Worm (Caenorhabditis elegans): ENCODE measurements around the gene col-96.

Gene col-96

DNA sequence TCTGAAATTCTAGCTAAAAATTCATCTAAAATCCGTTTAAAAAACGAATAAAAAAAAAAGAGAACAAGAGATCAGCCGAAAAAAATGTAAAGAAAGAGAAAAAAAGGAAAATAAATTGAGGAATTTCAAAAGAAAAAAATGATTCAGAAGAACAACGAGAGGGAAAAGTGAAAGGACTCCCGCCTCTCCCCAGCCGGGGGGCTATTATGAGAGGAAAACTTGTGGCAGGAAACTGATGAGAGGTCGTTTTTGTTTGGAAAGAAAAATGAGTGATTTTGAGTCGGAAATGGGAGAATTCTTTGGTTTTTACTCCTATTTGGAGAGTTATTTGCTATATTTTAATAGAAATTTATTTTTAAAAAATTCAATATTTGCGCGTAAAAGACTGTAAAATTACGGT lies 35.6 kb upstream of the col-96 start:
- TF ChIP-seq drap-1 (GFP tag; optimal IDR thresholded peaks at IDR 0.05) (no peak), unc-39 (tag; optimal IDR thresholded peaks at IDR 0.05) (no peak), ceh-39 (tag; optimal IDR thresholded peaks at IDR 0.05) (no peak), mls-2 (tag; optimal IDR thresholded peaks at IDR 0.05) (no peak), sem-2 (GFP tag; optimal IDR thresholded peaks at IDR 0.05) (no peak), unc-120 (tag; optimal IDR thresholded peaks at IDR 0.05; ENCODE audit: poor library complexity, severe bottlenecking) (no peak), ztf-11 (tag; optimal IDR thresholded peaks at IDR 0.05) (no peak), pha-4 (tag; optimal IDR thresholded peaks at IDR 0.05) (no peak), nhr-76 (tag; optimal IDR thresholded peaks at IDR 0.05) (no peak), ces-1 (GFP tag; optimal IDR thresholded peaks at IDR 0.05) (no peak), ceh-43 (GFP tag; optimal IDR thresholded peaks at IDR 0.05) (no peak), ceh-83 (GFP tag; optimal IDR thresholded peaks at IDR 0.05) (no peak), nhr-28 (tag; optimal IDR thresholded peaks at IDR 0.05) (no peak), flh-1 (GFP tag; optimal IDR thresholded peaks at IDR 0.05) (no peak), nhr-2 (tag; optimal IDR thresholded peaks at IDR 0.05) (no peak), hlh-1 (tag; optimal IDR thresholded peaks at IDR 0.05) (no peak), unc-62 (GFP tag; optimal IDR thresholded peaks at IDR 0.05) (no peak), mep-1 (tag; optimal IDR thresholded peaks at IDR 0.05) (no peak), cnd-1 (tag; optimal IDR thresholded peaks at IDR 0.05) (no peak), elt-3 (tag; optimal IDR thresholded peaks at IDR 0.05) (no peak)

DNA sequence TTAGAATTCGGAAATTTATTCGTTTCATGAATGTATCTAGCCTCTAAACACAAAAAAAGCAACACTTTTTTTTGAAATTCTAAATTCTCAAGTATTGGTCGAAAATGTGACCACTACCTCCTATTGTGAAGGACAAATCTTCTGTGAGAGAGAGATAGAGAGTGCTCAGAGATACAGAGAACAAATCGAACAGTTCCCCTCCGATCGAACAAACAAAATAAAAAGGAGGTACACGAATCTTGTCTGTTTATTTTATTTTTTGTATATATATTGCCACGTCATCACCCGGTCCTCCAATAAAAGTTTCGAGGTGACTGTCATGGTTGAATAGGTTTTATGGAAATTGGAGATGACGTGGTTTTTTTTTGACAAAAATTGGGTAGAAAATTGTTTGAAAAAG lies 34.3 kb upstream of the col-96 start:
- TF ChIP-seq elt-1 (tag; optimal IDR thresholded peaks at IDR 0.05; ENCODE audit: borderline replicate concordance, insufficient read depth) = no peak
- TF ChIP-seq nhr-12 (tag; optimal IDR thresholded peaks at IDR 0.05) = no peak
- TF ChIP-seq elt-3 (tag; optimal IDR thresholded peaks at IDR 0.05) = no peak
- no peak for TF ChIP-seq drap-1 (GFP tag; optimal IDR thresholded peaks at IDR 0.05)
- no peak for TF ChIP-seq pha-4 (tag; optimal IDR thresholded peaks at IDR 0.05)
- no peak for TF ChIP-seq ces-1 (GFP tag; optimal IDR thresholded peaks at IDR 0.05)
- TF ChIP-seq flh-1 (GFP tag; optimal IDR thresholded peaks at IDR 0.05) = no peak
- no peak for TF ChIP-seq mls-2 (tag; optimal IDR thresholded peaks at IDR 0.05)
- no peak for TF ChIP-seq ztf-11 (tag; optimal IDR thresholded peaks at IDR 0.05)
- no peak for TF ChIP-seq lsy-2 (tag; optimal IDR thresholded peaks at IDR 0.05)
- TF ChIP-seq nhr-76 (tag; optimal IDR thresholded peaks at IDR 0.05) = no peak
- TF ChIP-seq sem-2 (GFP tag; optimal IDR thresholded peaks at IDR 0.05) = no peak
- TF ChIP-seq ham-2 (GFP tag; optimal IDR thresholded peaks at IDR 0.05) = no peak
- no peak for TF ChIP-seq blmp-1 (tag; optimal IDR thresholded peaks at IDR 0.05)
- no peak for TF ChIP-seq lin-32 (GFP tag; optimal IDR thresholded peaks at IDR 0.05)
- no peak for TF ChIP-seq ceh-43 (GFP tag; optimal IDR thresholded peaks at IDR 0.05)
- TF ChIP-seq ceh-39 (tag; optimal IDR thresholded peaks at IDR 0.05) = no peak
- TF ChIP-seq unc-120 (tag; optimal IDR thresholded peaks at IDR 0.05; ENCODE audit: poor library complexity, severe bottlenecking) = no peak
- TF ChIP-seq unc-62 (GFP tag; optimal IDR thresholded peaks at IDR 0.05) = no peak

DNA sequence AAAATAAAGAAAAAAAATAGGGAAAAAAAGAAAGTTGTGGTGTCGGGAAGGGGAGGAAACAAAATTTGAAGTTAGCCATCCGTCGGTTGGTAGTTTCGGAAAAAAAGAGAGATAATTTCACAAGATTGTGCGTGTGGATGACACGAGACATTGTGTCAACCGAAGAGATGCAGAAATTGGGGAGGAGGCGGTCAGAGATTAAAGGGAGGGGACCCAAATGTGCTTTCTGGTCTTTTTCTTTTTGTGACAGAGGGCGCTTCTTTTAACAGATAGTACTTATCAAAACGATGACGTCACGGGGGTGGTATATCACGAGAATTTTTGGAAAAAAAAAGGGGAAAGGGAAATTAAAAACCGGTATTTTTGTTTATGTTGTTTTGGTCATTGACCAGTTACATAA lies 31.9 kb upstream of the col-96 start:
- TF ChIP-seq mep-1 (tag; optimal IDR thresholded peaks at IDR 0.05) = no peak
- TF ChIP-seq ces-1 (GFP tag; optimal IDR thresholded peaks at IDR 0.05) = peak; percentile 31

DNA sequence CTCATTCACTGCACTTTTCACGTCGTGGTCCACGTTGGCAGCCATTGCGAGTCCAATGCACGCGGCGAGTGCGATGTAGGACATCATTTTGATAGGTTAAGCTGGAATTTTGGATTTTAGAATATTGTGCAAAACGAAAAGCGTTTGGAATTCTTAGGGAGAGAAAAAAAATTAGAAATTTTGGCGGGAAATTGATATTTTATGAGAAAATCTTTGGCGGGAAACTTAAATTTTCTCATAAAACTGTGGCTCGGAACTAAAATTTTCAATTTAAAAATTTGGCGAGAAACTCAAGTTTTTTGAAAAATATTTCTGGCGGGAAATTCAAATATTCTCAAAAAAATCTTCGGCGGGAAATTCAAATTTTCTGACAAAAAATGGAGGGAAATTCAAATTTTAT lies 31.0 kb upstream of the col-96 start, which contains the start of gene sup-1:
Gene sup-1, minus strand, starts transcription at position 101 of the 400 bp plus-strand sequence.
- TF ChIP-seq sem-2 (GFP tag; optimal IDR thresholded peaks at IDR 0.05) = no peak
- TF ChIP-seq unc-39 (tag; optimal IDR thresholded peaks at IDR 0.05) = no peak
- no peak for TF ChIP-seq tbx-8 (GFP tag; optimal IDR thresholded peaks at IDR 0.05)
- no peak for TF ChIP-seq cnd-1 (tag; optimal IDR thresholded peaks at IDR 0.05)
- TF ChIP-seq bed-3 (GFP tag; optimal IDR thresholded peaks at IDR 0.05) = no peak
- no peak for TF ChIP-seq nhr-12 (tag; optimal IDR thresholded peaks at IDR 0.05)
- TF ChIP-seq unc-62 (GFP tag; optimal IDR thresholded peaks at IDR 0.05) = no peak
- no peak for TF ChIP-seq mls-2 (tag; optimal IDR thresholded peaks at IDR 0.05)
- TF ChIP-seq ceh-43 (GFP tag; optimal IDR thresholded peaks at IDR 0.05) = no peak
- TF ChIP-seq pha-4 (tag; optimal IDR thresholded peaks at IDR 0.05) = no peak
- TF ChIP-seq ceh-83 (GFP tag; optimal IDR thresholded peaks at IDR 0.05) = no peak
- no peak for TF ChIP-seq ceh-39 (tag; optimal IDR thresholded peaks at IDR 0.05)
- TF ChIP-seq nhr-237 (tag; optimal IDR thresholded peaks at IDR 0.05) = no peak
- TF ChIP-seq unc-120 (tag; optimal IDR thresholded peaks at IDR 0.05; ENCODE audit: poor library complexity, severe bottlenecking) = no peak

DNA sequence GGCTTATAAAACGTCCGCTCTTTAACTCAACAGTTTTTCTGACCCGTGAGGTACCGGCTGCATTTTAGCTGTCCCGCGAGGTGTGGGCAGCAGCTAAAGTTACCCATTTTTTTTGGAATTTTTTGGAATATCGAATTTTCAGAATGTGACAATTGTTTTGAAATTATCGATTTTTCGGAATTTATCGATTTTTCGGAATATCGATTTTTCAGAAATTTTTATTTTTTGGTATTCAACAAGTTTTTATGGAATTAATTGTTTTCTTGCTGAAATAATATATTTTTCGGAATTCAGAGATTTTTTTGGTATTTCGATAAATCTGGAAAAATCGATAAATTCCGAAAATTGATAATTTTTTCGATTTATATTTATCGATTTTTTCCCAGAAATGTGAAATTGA lies 26.4 kb upstream of the col-96 start:
- TF ChIP-seq nhr-12 (tag; optimal IDR thresholded peaks at IDR 0.05) (no peak), ham-2 (GFP tag; optimal IDR thresholded peaks at IDR 0.05) (no peak)

Data from whole organism, mixed stage, embryonic.